Fruit fly (Drosophila melanogaster) whole organism, prepupa: ENCODE measurements around the gene 7B2.

ENCODE experiments used
- CG1621 ChIP-seq: fragments of 200-800 bp; sonication (Bioruptor generic); optimal IDR thresholded peaks from 3 replicates; lab custom pipeline; 2018; ENCODE audit warnings: missing biosample characterization, mild to moderate bottlenecking, missing genetic modification characterization
- CG34406 ChIP-seq: fragments of 200-800 bp; sonication (Bioruptor generic); optimal IDR thresholded peaks from 3 replicates; lab custom pipeline; 2016; ENCODE audit warnings: missing biosample characterization, missing genetic modification characterization
- CG7368 ChIP-seq: fragments of 200-800 bp; sonication (Bioruptor generic); optimal IDR thresholded peaks from 3 replicates; lab custom pipeline; 2016; ENCODE audit warnings: missing biosample characterization, missing genetic modification characterization
- CG8632 ChIP-seq: fragments of 200-800 bp; sonication (Bioruptor generic); optimal IDR thresholded peaks from 3 replicates; lab custom pipeline; 2016; ENCODE audit warnings: missing biosample characterization, missing genetic modification characterization
- Ets96B ChIP-seq: fragments of 200-800 bp; optimal IDR thresholded peaks from 2 replicates; lab custom pipeline; 2019; ENCODE audit warnings: missing biosample characterization, mild to moderate bottlenecking, missing genetic modification characterization, moderate library complexity
- Hr4 ChIP-seq: fragments of 200-800 bp; sonication (Bioruptor generic); optimal IDR thresholded peaks from 3 replicates; lab custom pipeline; 2016; ENCODE audit warnings: missing biosample characterization, missing genetic modification characterization
- Met ChIP-seq: fragments of 200-800 bp; sonication (Bioruptor generic); optimal IDR thresholded peaks from 3 replicates; lab custom pipeline; 2016; ENCODE audit warnings: missing biosample characterization, missing genetic modification characterization
- salr ChIP-seq, 2 experiments: fragments of 200-800 bp; sonication (Bioruptor generic); optimal IDR thresholded peaks; 3 replicates each; lab custom pipeline; 2016 to 2018; ENCODE audit warnings: missing biosample characterization in 2 of 2, missing genetic modification characterization in 2 of 2, mild to moderate bottlenecking in 1 of 2
- spab ChIP-seq: fragments of 200-800 bp; sonication (Bioruptor generic); optimal IDR thresholded peaks from 2 replicates; lab custom pipeline; 2017; ENCODE audit warnings: missing biosample characterization, mild to moderate bottlenecking, missing genetic modification characterization, missing genetic modification reagents

dm6 chr3R:5420454-5420853 is 43.9 kb downstream of the 7B2 start:
- TF ChIP-seq Met (GFP tag; lab: Kevin White, UChicago) (no peak), Hr4 (GFP tag; lab: Kevin White, UChicago) (no peak), CG8632 (GFP tag; lab: Kevin White, UChicago) (no peak), CG1621 (tag; lab: Kevin White, UChicago) (no peak), spab (no peak), Ets96B (tag; lab: Kevin White, UChicago) (no peak), CG34406 (GFP tag; lab: Kevin White, UChicago) (no peak), CG7368 (GFP tag; lab: Kevin White, UChicago) (no peak), salr (GFP tag; optimal IDR thresholded peaks at IDR 0.05; lab: Kevin White, UChicago) (no peak)
